Fruit fly (Drosophila melanogaster): ENCODE measurements around the gene CG7295.

CG7295 gene

DNA sequence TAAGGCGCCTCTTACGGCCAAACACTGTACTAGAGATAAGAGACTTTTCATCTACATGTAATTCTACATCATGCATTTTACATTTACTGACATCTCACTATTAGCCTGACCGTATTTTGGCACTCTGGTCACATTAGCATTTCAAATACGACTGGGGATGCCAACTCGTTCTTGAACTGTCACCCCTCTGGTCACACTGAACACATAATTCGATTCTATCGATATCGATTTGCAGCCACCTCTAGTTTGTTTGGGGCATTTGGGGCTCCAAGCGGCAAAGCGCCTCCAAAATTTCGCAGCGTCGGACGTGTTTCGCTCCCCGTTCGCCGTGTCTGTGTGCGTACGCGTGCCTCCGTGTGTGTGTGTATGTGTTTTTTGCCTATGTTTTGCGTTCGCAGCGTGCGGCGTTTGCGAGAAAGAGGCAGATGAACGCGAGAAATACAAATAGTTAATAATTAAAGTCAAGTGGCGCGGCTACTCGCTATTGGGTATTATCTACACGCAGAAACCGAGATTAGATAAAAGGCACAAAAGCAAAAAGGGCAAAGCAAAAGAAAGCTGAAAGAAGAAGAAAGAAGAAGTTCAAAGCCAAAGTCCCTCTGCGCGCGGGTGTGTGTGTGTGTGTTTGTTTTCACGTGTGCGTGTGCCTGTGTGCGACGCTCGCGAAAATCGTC is 14.9 kb downstream of the CG7295 start, which contains the start of gene Wdr62:
TSS of gene Wdr62 (plus strand) at position 214 of the 674 bp plus-strand sequence.
- TF ChIP-seq h (optimal IDR thresholded peaks at IDR 0.05) (no peak), psq (optimal IDR thresholded peaks at IDR 0.05) (no peak), Myc (optimal IDR thresholded peaks at IDR 0.05) (no peak), ttk (optimal IDR thresholded peaks at IDR 0.05) (no peak), Sin3A (optimal IDR thresholded peaks at IDR 0.05) (no peak), insv (optimal IDR thresholded peaks at IDR 0.05) (no peak)

DNA sequence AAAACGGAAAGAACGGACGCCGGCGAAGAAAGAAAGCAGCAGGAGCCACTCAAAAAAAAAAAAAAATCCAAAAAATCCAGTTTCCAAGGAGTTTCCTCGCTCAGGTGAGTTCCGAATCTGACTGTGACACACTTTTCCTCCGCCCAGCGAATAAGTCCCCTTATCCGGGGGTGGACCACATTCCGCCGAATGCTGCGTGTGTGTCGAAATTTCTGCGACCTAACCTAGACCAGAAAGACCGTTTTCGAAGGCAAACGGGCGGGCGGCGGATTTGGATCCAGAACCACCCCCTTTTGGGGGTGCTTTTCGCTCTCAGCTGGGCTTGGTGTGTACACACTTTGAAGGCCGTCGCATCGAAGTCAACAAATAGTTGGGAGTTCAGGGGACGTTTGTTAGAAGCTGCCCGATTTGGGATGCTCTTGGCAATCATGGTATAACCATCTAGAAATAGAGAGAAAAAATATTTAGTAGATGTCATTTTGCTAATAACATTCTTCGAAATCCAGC is 15.7 kb downstream of the CG7295 start:
- TF ChIP-seq h (optimal IDR thresholded peaks at IDR 0.05) (no peak), Sin3A (optimal IDR thresholded peaks at IDR 0.05) (no peak), insv (optimal IDR thresholded peaks at IDR 0.05) (no peak), ttk (optimal IDR thresholded peaks at IDR 0.05) (no peak), Myc (optimal IDR thresholded peaks at IDR 0.05) (no peak), psq (optimal IDR thresholded peaks at IDR 0.05) (no peak)

DNA sequence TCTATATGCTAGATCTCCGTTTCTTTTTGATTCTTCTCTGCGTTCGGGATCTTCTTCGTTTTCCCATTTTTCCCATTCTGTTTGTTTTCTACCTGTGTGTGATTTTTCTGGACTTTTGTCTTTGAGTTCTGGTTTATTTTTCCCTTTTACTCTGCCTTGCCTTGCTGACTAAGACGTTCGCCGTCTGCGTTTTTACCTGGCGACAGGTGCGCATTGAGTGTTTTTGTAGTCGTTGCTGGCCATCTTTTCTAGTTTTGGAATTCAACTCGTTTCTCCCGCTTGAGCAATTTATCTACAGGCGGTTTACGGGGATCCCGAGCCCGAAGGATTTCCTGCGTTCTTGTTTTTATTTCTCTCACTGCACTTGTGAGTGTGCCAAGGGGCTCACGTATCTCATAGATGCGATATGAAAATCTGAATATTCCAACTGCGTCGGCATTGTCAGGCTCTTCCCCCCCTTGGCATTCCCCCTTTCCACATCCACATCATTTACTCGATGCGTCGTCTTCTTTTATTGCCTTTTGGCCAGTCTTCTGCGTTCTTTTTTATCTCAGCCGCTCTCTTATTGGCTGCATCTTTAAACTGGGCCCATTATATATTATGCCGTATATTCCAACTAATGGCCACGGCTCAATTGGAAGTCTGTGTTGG is 17.1 kb downstream of the CG7295 start:
- no peak for TF ChIP-seq Myc (optimal IDR thresholded peaks at IDR 0.05)
- TF ChIP-seq psq (optimal IDR thresholded peaks at IDR 0.05): no peak
- no peak for TF ChIP-seq Sin3A (optimal IDR thresholded peaks at IDR 0.05)
- no peak for TF ChIP-seq h (optimal IDR thresholded peaks at IDR 0.05)
- no peak for TF ChIP-seq insv (optimal IDR thresholded peaks at IDR 0.05)

DNA sequence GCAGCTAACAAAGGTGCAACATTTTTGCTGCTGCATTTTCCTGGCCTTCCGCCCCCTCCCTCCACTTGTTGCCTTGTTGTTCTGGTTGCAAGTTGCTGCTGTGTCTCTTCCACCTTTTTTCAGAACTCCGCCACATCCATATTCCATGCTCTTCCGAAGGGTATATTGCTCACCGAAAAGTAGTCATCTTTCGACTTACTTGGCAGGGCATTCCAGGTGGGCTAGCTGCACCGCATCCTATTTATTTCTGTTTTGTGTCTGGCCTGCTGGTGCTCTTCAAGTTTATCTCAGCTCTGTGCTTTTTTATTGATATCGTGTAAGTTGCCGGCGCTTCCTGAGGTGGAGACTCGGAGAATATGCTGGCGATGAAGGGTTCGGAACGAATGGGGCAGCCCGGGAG is 18.1 kb downstream of the CG7295 start:
- TF ChIP-seq ttk (optimal IDR thresholded peaks at IDR 0.05): no peak
- no peak for TF ChIP-seq Myc (optimal IDR thresholded peaks at IDR 0.05)
- TF ChIP-seq Sin3A (optimal IDR thresholded peaks at IDR 0.05): no peak
- no peak for TF ChIP-seq insv (optimal IDR thresholded peaks at IDR 0.05)
- no peak for TF ChIP-seq h (optimal IDR thresholded peaks at IDR 0.05)
- TF ChIP-seq psq (optimal IDR thresholded peaks at IDR 0.05): no peak

DNA sequence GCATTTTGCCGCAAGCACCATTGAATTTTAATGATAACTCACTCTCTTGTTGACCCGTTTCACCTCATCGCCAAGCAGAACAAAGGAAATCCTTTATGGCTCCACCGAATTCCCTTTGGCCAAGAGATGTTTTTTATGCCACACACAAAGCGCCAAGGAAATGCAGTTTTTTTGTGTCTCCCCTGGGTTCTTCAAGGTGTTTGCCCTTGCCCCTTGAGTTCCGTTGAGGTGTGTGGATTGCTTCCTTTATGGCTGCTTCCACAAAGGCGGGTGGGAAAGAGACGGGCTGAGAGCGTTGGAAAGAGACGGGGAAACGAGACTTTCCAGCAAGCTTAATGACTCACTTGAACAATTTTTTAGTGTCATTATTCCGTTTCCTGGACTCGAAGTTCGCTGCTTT is 31.7 kb downstream of the CG7295 start:
- TF ChIP-seq Myc (optimal IDR thresholded peaks at IDR 0.05) (no peak), h (optimal IDR thresholded peaks at IDR 0.05) (no peak), ttk (optimal IDR thresholded peaks at IDR 0.05) (no peak), Sin3A (optimal IDR thresholded peaks at IDR 0.05) (no peak), insv (optimal IDR thresholded peaks at IDR 0.05) (no peak), psq (optimal IDR thresholded peaks at IDR 0.05) (no peak)

DNA sequence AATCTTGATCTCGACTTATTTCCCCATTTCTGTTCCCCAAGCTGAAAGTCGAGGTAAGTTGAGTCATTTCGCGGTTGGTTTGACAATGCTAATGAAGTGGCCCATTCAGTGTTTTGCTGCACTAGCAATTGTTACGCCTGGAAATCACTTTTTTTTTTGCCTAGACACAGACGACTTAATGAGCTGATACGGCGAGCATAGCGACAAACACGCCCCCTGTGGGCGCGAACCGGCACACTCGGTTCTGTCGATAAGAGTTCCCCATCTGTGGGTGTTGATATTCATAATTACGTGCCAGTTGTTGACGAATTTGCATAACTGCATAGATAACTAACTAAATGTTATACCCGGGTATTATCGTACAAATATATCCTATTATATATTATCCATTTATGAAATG is 32.6 kb downstream of the CG7295 start:
- TF ChIP-seq Myc (optimal IDR thresholded peaks at IDR 0.05): no peak
- no peak for TF ChIP-seq psq (optimal IDR thresholded peaks at IDR 0.05)
- no peak for TF ChIP-seq h (optimal IDR thresholded peaks at IDR 0.05)
- TF ChIP-seq ttk (optimal IDR thresholded peaks at IDR 0.05): no peak
- no peak for TF ChIP-seq Sin3A (optimal IDR thresholded peaks at IDR 0.05)
- TF ChIP-seq insv (optimal IDR thresholded peaks at IDR 0.05): no peak

DNA sequence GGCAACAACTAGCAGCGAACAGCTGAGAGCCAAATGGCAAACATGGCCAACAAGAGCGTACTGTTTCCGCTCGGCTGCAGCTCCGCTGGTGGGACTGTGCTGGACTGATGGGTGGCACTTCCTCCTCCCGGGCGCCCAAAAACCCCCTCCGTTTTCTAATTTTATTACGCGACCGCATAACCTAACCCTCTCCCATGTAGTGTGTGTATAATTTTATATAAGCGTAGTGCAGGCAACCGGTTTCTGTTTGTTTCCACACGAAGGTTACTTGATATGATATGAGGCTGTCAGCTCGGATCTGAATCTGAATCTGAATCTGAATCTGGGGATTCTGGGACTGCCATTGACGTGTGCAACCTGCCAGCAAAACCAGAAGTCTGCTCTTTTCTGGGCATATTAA is 33.3 kb downstream of the CG7295 start:
- no peak for TF ChIP-seq Myc (optimal IDR thresholded peaks at IDR 0.05)
- no peak for TF ChIP-seq insv (optimal IDR thresholded peaks at IDR 0.05)
- no peak for TF ChIP-seq h (optimal IDR thresholded peaks at IDR 0.05)
- no peak for TF ChIP-seq psq (optimal IDR thresholded peaks at IDR 0.05)
- TF ChIP-seq Sin3A (optimal IDR thresholded peaks at IDR 0.05): no peak
- no peak for TF ChIP-seq ttk (optimal IDR thresholded peaks at IDR 0.05)

DNA sequence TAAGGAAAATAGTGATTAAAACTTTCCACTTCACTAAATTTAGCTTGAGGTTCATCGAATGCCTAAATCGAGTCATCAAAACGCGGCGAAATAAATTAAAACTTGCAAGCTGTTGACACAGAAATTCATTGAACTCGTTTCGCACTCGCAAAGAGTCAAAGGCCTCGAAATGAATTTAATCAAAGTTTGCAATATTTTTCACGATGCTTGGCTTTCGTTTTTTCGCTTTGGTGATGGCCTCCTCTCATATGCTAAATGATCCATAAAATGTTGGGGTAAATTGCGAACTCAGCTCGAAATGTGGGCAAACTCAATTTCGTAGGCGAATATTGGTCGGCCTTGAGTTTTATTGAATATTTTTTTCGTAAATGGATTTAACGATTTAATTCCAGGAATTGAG is 36.7 kb downstream of the CG7295 start:
- TF ChIP-seq Sin3A (optimal IDR thresholded peaks at IDR 0.05) (no peak), ttk (optimal IDR thresholded peaks at IDR 0.05) (no peak), psq (optimal IDR thresholded peaks at IDR 0.05) (no peak)

DNA sequence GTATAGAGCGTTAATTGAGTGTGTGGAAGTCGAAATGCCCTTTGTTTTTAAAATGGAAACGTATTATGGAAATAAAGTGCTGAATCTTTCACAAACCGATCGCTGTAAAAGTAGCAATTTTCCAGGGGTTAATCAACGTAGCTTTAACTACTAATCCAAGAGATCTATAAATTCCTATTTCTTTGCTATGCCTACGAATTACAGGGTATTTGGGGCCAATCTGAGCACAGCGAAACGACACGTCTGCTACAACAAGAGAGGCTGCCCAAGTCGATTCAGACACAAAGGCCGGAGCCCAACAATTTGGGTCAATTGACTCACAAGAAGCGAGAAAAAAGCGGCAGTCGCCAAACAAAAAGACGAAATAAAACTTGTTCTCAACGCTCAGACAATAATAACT is 37.5 kb downstream of the CG7295 start:
- TF ChIP-seq psq (optimal IDR thresholded peaks at IDR 0.05): no peak
- TF ChIP-seq Myc (optimal IDR thresholded peaks at IDR 0.05): no peak
- TF ChIP-seq Sin3A (optimal IDR thresholded peaks at IDR 0.05): no peak
- TF ChIP-seq insv (optimal IDR thresholded peaks at IDR 0.05): no peak
- TF ChIP-seq ttk (optimal IDR thresholded peaks at IDR 0.05): no peak
- TF ChIP-seq h (optimal IDR thresholded peaks at IDR 0.05): no peak

DNA sequence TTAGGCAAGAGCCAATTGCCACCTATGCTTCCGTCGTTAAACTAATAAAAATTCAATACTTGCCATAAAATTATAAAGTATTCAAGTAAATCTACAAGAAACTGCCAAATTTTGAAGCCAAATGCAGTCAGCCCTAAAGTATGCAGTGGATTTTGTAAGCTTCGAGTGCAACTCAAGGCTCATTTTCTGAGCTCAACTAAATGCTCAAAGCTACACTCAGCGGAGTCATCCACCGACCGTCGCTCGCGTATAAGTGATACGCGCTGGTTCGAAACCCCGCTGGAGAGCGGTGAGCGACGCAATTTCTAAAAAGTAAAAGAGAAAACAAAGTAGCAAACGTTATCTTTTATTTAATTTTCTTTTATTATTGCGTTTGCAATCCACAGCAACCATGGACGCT is 40.1 kb downstream of the CG7295 start:
- TF ChIP-seq psq (optimal IDR thresholded peaks at IDR 0.05) (no peak), insv (optimal IDR thresholded peaks at IDR 0.05) (no peak), ttk (optimal IDR thresholded peaks at IDR 0.05) (no peak), Myc (optimal IDR thresholded peaks at IDR 0.05) (no peak), Sin3A (optimal IDR thresholded peaks at IDR 0.05) (no peak), h (optimal IDR thresholded peaks at IDR 0.05) (no peak)

DNA sequence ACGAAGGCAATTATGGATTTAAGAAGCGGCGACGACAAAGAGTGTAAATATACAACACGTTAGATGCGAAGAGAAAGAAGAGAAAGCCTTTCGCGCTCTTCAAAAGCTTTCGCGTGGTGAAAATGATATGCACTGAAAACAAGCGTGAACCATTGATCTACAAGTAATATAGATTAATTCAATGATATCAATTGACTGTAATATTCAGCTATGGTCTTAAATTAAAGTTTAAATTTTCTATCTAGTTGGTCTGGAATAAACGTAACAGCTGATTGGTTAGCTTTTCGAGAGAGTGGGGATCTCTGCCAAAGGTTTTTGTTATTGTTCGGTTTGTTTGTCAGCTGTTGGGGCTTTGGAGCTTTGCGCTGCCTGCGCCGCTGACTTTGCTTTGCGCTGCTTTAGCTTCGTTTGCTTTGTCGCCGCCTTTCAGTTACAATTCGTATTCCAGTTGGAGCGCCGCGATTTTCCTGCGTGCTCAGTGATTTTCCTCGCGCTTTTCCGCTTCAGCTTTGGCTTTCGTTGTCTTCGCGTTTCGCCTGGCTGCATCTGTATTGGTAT is 41.8 kb downstream of the CG7295 start:
- TF ChIP-seq Sin3A (optimal IDR thresholded peaks at IDR 0.05): no peak
- TF ChIP-seq ttk (optimal IDR thresholded peaks at IDR 0.05): no peak
- no peak for TF ChIP-seq Myc (optimal IDR thresholded peaks at IDR 0.05)
- TF ChIP-seq insv (optimal IDR thresholded peaks at IDR 0.05): no peak
- TF ChIP-seq h (optimal IDR thresholded peaks at IDR 0.05): no peak
- TF ChIP-seq psq (optimal IDR thresholded peaks at IDR 0.05): no peak

DNA sequence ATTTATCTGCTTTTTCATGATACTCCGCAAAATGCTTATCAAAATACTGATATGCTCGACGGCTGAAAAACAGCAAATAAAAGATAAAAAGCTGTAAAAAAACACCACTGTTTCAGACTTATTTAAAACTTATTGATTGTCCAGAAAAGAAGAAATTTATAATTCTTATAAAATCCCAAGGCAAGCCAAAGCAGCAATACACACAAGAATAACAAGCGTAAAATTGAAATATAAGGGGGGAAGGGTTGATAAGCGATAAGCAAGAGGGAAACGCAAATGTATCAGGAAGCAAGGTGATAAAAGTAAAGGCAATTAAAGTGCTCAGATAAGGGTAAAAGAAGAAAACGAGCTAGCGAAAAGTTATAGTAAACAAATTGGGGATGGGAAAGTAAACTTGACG is 42.9 kb downstream of the CG7295 start:
- TF ChIP-seq psq (optimal IDR thresholded peaks at IDR 0.05) (no peak), insv (optimal IDR thresholded peaks at IDR 0.05) (no peak), Sin3A (optimal IDR thresholded peaks at IDR 0.05) (no peak), Myc (optimal IDR thresholded peaks at IDR 0.05) (no peak), h (optimal IDR thresholded peaks at IDR 0.05) (no peak), ttk (optimal IDR thresholded peaks at IDR 0.05) (no peak)
